Fruit fly (Drosophila melanogaster) ovary, adult (tissue): ENCODE data around the gene CG44215.
A peak's percentile ranks its signal among the peaks of the same experiment; 100 is the strongest.

Source experiments
- CG17801 ChIP-seq: fragments of 200-800 bp; optimal IDR thresholded peaks from 2 replicates; lab custom pipeline; 2019; ENCODE audit warnings: missing biosample characterization, mild to moderate bottlenecking, missing genetic modification characterization, moderate library complexity; ENCODE audit not compliant: partially characterized antibody

Gene CG44215

DNA sequence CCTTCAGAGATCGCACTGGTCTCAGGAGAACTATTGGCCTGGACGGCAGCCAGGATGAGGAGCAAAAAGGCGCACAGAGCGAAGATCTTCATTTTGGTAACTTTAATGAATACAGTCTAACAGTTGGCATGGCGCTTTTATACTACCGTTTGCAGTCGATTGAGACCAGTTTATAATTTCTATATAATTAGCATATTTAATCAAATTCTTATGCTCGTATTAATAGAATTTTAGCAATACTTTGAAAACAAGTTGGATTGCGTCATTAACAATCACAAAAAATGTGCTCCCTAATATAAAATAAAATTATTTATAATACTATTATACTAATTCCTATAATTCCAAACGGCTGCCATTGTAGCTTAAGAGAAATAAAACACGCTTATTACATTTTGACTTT, at the start of gene CG44215:
Gene CG44215, minus strand, starts transcription at position 101 of the 400 bp plus-strand sequence.
- TF ChIP-seq CG17801 (GFP tag; lab: Kevin White, UChicago) = no peak

DNA sequence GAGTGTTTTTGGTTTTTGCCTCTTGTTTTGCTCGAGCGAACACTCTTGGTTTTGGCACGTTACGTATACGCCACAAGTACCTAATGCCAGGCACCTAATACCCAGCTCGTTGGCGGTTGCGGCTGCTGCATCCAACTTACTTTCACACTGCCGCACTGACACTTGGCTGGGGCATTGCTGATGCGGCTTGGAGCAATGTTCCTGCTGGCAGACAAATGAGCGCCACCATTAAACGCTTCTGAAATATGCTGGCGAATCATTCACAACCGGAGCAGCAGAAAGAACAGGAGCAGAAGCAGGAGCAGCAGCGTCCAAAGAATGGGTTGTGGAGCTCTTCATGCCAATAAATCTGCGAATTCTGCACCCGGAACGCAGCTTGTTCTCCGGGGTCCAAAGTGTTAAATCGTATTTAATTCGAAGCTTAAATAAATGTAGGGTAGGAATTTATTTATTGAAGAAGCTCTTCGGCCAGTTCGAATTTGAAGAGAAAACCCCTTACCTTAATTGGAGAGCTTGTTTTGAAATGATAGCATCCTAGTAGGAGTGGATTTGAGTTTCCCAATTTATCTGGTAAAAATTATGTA, 8.0 kb upstream of the CG44215 start, which contains the start of gene CG3199:
Gene CG3199, plus strand, starts transcription at position 534 of the 584 bp plus-strand sequence.
- no peak for TF ChIP-seq CG17801 (GFP tag; lab: Kevin White, UChicago)

DNA sequence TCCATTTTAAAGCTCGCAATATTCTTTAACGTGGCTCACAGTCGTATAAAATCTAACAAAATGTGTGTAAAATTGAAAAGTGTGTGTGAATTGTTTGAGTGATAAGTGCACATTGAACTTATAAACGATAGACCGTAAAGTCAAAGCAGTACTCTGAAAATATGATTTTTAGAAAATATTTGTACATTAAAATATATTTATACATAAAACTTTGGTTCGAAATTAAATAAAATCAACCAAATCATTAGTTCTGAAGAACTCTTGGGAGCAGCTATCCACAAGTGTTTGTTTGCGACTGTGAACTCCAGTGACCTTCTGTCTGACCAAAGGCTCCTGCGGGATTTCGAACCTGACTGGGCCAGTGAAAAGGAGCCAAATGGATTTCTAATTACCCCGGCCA, 5.9 kb upstream of the CG44215 start, which contains the start of gene CG31327:
Gene CG31327, minus strand, starts transcription at position 101 of the 400 bp plus-strand sequence.
- TF ChIP-seq CG17801 (GFP tag; lab: Kevin White, UChicago) = no peak

DNA sequence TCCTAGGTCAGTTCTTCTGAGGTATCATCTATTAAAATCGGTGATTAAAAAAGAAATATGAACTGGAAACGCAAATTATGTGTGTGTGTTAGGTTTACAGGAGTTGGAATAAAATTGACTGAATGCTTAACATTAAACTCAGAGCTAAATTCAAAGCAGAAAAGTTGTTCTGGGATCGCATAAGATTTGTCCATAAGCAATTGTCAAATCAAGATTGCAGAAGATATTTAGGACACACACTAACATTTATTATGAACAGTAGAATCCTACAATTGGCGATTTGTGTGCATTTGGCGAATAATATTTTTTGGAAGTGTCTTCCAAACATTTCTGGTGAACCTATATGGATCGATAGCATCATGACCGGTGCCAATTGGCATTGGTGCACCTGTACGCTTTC, 3.1 kb upstream of the CG44215 start, which contains the start of gene CG31533:
Gene CG31533, minus strand, starts transcription at position 101 of the 400 bp plus-strand sequence.
- TF ChIP-seq CG17801 (GFP tag; lab: Kevin White, UChicago) = no peak

DNA sequence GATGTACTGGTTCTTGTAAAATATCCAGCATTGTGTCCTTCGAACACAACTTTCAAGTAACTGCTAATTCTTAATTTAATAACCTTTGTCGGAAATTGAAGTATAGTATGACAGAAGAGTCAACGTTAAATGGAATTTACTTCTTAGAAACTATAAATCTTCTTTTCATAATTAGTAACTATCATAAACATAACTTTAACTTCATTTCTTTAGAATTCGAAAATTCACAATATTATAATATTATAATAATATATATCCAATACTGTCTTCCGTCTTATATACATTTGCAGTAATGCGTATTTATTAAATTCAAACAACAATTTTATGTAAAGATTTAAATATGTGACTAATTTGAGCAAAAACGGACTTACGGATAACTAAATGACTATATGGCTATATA, 512 bp downstream of the CG44215 start, which contains the start of gene Recs1:
Gene Recs1, minus strand, starts transcription at position 101 of the 400 bp plus-strand sequence.
- TF ChIP-seq CG17801 (GFP tag; lab: Kevin White, UChicago) = no peak

DNA sequence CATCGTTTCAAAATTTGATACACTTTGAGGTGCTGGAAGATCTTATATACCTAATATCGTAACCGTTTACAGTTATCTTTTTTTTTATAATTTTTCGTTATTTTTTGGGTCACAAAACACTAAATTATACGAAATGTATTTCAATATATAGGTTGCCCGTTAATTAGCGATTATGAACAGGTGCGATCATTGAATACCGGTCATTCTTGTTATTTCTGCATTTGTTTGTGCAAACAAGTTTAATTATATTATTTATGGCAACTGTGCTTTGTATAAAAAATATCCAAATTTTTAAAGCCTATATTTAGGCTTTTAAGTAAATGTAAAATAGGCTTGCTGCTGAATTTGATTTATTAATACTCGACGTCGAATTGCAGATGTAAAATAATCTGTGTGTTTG, 1.7 kb downstream of the CG44215 start, which contains the start of gene CG42500:
Gene CG42500, minus strand, starts transcription at position 101 of the 400 bp plus-strand sequence.
- no peak for TF ChIP-seq CG17801 (GFP tag; lab: Kevin White, UChicago)

DNA sequence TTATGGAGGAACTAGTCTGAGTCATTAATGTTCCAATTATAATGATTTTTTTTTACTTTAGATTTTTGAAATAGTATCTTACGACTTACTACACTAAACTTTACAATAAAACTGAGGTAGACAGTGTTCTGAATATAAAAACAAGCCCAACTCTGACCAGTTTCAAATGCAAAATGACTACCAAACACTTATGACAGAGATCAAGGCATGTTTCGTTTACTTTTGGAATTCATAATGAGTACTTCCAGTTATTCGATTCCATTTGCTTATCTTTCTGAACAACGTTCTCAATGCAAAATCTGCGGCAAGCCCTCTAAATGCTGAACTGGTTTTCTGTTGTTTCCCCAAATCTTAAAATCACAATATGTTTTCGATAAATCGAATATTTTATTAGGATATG, 2.4 kb downstream of the CG44215 start, which contains the start of gene CG14355:
Gene CG14355, minus strand, starts transcription at position 101 of the 400 bp plus-strand sequence.
- TF ChIP-seq CG17801 (GFP tag; lab: Kevin White, UChicago) = no peak

DNA sequence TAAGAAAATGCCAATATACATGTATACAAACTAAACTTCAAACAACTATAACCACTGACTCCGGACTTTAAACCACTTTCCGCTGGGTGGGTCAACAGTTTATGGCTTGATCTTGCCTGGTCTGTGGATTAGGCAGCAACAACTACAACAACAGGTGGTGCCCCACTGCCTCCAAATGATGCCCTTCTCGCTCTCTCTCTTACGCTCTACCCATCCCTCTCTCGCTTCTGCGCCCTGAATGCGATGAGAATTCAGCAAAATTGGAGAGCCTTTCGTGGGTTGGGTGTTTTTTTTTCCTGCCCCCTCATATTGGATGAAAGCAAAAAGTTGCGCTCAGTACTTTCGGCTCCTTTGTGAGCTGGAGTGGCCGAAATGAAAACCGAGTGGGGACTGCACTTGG, 13.3 kb downstream of the CG44215 start:
- TF ChIP-seq CG17801 (GFP tag; lab: Kevin White, UChicago) = no peak

DNA sequence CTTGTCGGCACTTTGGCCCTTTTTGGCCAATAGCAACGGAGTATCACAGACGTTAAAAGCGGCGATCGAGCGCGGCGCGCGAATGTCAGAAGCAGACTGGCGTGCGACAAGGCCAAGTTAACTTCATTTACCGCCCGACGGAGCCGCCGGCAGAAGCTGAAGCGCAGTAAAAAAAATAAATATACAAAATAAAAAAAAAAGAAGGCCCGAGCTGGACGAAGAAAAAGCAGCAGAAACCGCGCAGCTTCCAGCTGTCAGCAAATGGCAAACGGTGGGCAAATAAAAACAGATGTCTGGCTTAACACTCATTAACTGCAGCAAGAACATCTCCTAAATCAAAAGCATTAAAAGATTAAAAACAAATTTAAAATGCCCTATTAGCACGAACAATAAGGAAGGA, 22.3 kb downstream of the CG44215 start, which contains the start of gene CG14356:
Gene CG14356, minus strand, starts transcription at position 101 of the 400 bp plus-strand sequence.
- no peak for TF ChIP-seq CG17801 (GFP tag; lab: Kevin White, UChicago)

DNA sequence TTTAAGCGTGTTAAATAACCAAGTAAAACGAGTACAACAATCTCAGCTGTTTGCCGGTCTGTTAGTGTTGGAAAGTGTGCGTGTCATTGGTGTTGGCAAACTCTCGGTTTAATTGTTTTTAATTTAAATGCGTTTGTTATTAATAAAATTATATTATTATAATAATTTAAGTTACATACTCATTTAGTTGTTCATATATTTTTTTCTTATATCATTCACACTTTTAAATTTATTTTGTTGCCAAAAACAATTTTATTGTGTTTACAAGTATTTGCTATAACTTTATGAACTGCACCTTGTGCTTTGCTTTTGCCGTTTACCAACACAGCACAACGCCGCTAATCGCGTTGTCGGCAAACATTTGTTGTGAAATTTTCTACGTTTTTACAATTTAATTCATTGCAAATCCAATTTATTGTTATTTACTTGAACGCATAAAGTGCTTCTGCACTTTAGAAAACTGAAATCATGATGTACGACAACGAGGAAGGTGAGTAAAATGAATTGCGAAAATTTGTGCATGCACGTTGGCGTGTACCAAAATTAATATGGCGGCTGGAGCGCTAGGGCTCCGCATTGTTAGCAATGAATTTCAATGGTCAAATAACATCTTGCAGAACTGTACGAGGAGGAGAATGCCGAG, 28.6 kb downstream of the CG44215 start, which contains the start of the genes 140up and Polr2B:
Gene 140up, minus strand, starts transcription at position 70 of the 643 bp plus-strand sequence.
Gene Polr2B, plus strand, starts transcription at position 313 of the 643 bp plus-strand sequence.
- peak; percentile 93 for TF ChIP-seq CG17801 (GFP tag; lab: Kevin White, UChicago)

DNA sequence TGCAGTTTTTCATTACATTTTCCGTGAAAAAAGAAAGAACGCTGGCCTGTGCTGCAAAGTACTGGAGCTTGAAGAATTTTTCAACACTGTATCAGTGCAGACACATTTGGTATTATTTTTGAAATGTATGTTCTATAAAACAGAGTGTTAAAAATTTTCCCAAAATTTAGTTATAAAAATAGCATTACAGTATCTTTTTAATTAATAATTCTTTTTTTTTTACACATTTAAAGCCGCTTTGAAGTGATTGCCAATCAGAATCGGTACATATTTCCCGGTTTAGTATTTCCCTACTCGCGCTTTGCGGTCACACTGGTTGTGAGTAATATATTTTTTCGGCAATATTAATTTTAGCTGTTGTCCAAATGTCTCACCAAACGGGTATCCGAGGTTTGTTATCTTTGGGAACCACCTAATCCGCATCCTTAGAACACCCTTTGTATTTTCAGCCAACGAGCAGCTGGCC, 31.9 kb downstream of the CG44215 start, which contains the start of the genes Abi and twf:
Gene Abi, minus strand, starts transcription at position 74 of the 466 bp plus-strand sequence.
Gene twf, plus strand, starts transcription at position 308 of the 466 bp plus-strand sequence.
- peak; percentile 34 for TF ChIP-seq CG17801 (GFP tag; lab: Kevin White, UChicago)

DNA sequence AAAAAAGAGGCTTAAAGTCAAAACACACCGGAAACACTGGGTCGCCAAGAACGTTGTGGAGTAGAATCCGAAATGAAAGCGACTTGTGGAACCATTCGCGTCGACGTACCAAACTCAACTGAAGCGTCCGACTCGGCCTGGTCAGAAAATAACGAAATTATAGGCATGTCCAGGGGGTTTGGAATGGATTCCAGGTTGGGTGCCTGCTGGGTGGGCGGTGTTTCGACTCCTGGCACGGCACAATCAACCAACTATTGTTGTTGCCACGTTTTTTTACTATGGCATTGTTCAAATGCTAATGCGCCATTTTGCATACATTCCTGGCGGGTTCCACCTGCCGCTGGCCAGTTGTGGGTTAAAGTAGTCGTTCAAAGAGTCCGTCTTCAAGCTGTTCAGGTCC, 35.9 kb downstream of the CG44215 start, which contains the start of gene Kif19A:
Gene Kif19A, minus strand, starts transcription at position 101 of the 400 bp plus-strand sequence.
- no peak for TF ChIP-seq CG17801 (GFP tag; lab: Kevin White, UChicago)

DNA sequence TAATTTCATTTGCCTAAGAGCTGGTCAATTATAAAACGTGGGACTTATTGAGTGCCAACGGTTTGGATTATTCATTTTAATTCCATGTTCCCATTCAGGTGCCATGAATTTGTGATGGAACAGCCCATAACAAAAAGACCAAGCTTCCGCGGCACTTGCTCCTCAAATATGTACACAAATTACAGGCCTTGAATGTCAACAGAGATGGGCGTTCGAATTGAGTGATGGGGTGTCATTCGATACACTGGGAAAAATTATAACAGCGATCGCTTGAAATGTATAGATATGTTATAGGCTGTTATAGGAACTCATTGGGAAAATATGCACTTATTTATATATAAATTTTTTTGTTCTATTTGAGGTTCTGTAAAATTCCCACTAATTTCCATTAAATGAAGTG, 38.2 kb downstream of the CG44215 start:
- no peak for TF ChIP-seq CG17801 (GFP tag; lab: Kevin White, UChicago)

DNA sequence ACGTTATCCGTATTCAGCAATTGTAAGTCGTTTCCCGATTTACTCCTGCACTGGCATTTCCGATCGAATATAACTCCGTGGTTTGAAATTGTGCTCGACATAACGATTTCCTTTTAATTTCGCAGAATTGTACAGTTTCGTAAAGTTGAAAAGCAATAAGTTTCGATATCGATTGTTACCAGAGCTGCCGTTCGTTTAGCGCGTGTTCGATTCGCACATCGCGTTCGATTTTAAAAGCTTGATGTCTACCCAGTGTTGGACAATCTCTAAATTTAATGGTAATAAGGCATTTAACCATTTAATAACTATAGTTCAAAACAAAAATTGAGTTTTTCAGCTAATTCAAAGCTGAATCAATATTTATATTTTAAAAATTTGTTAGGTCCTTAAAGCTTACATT, 42.2 kb downstream of the CG44215 start, which contains the start of gene CG14357:
Gene CG14357, minus strand, starts transcription at position 101 of the 400 bp plus-strand sequence.
- TF ChIP-seq CG17801 (GFP tag; lab: Kevin White, UChicago) = no peak

DNA sequence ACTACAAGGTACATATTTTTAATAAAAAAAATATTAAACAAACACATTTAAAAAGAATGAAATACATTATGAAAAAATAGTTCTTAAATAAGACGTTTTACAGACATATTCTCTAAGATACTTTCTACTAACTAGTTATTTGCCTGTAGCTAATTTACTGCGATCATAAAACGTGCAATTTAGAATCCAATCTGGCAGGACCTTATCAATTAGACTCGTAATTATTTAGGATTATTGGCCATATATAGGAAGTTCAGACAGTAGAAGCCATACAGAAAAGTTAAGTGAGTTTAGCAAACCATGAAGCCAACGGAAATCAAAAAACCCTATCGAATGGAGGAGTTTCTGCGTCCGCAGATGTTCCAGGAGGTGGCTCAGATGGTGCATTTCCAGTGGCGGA, 45.1 kb downstream of the CG44215 start, which contains the start of gene Or88a:
Gene Or88a, plus strand, starts transcription at position 301 of the 400 bp plus-strand sequence.
- TF ChIP-seq CG17801 (GFP tag; lab: Kevin White, UChicago) = no peak
